Worm (Caenorhabditis elegans) whole organism, L4 larva: ENCODE measurements around the gene acdh-6.

Experiments
- jun-1 ChIP-seq: fragments of 150-350 bp; optimal IDR thresholded peaks from 2 replicates; lab custom pipeline; 2014; ENCODE audit warnings: missing biosample characterization, missing genetic modification reagents, missing genetic modification characterization
- lin-38 ChIP-seq: fragments of 200-800 bp; sonication (Bioruptor generic); IDR thresholded peaks from 2 replicates; pipeline ENCODE4 v1.3.6; 2022; ENCODE audit warnings: missing genetic modification reagents, missing genetic modification characterization, missing compliant biosample characterization
- nhr-76 ChIP-seq: fragments of 150-350 bp; optimal IDR thresholded peaks from 2 replicates; lab custom pipeline; 2014; ENCODE audit warnings: missing biosample characterization, missing genetic modification characterization
- set-16 ChIP-seq: fragments of 200-800 bp; sonication (Bioruptor generic); IDR thresholded peaks from 2 replicates; pipeline ENCODE4 v1.3.6; 2022; ENCODE audit warnings: missing genetic modification reagents, missing genetic modification characterization, missing compliant biosample characterization

ce11 chrIII:8590882-8591281 is 29.9 kb downstream of the acdh-6 start, which contains the start of gene fipr-16:
- no peak for TF ChIP-seq nhr-76
- TF ChIP-seq lin-38 (GFP tag; lab: Robert Waterston, UW) = no peak
- TF ChIP-seq jun-1 = no peak
- TF ChIP-seq set-16 = no peak
